Fruit fly (Drosophila melanogaster) whole organism, prepupa: Measurements from ENCODE around the gene CG33710.
A peak's percentile ranks its signal among the peaks of the same experiment; 100 is the strongest.

Experiments used
- Blimp-1 ChIP-seq: fragments of 200-800 bp; sonication (Bioruptor generic); optimal IDR thresholded peaks from 3 replicates; lab custom pipeline; 2017; ENCODE audit warnings: missing biosample characterization, missing genetic modification characterization, mild to moderate bottlenecking, moderate library complexity, missing genetic modification reagents
- CG10631 ChIP-seq: fragments of 200-800 bp; sonication (Bioruptor generic); optimal IDR thresholded peaks from 2 replicates; lab custom pipeline; 2016; ENCODE audit warnings: missing biosample characterization, missing genetic modification characterization
- CG11294 ChIP-seq: fragments of 200-800 bp; sonication (Bioruptor generic); IDR thresholded peaks from 2 replicates; pipeline ENCODE4 v1.3.6; 2022; ENCODE audit warnings: missing biosample characterization, missing genetic modification characterization
- CG11762 ChIP-seq: fragments of 200-800 bp; sonication (Bioruptor generic); optimal IDR thresholded peaks from 3 replicates; lab custom pipeline; 2016; ENCODE audit warnings: missing biosample characterization, missing genetic modification characterization; ENCODE audit not compliant: insufficient read depth
- CG11902 ChIP-seq: fragments of 200-800 bp; sonication (Bioruptor generic); optimal IDR thresholded peaks from 3 replicates; lab custom pipeline; 2016; ENCODE audit warnings: missing biosample characterization, missing genetic modification characterization
- CG16779 ChIP-seq: fragments of 200-800 bp; sonication (Bioruptor generic); optimal IDR thresholded peaks from 3 replicates; lab custom pipeline; 2017; ENCODE audit warnings: missing biosample characterization, mild to moderate bottlenecking, missing genetic modification characterization
- CG31627 ChIP-seq: fragments of 200-800 bp; sonication (Bioruptor generic); optimal IDR thresholded peaks from 3 replicates; lab custom pipeline; 2016; ENCODE audit warnings: missing biosample characterization, missing genetic modification characterization
- CG32006 ChIP-seq: fragments of 200-800 bp; sonication (Bioruptor generic); optimal IDR thresholded peaks from 3 replicates; lab custom pipeline; 2017; ENCODE audit warnings: missing biosample characterization, mild to moderate bottlenecking, missing genetic modification characterization
- CG34406 ChIP-seq: fragments of 200-800 bp; sonication (Bioruptor generic); optimal IDR thresholded peaks from 3 replicates; lab custom pipeline; 2016; ENCODE audit warnings: missing biosample characterization, missing genetic modification characterization
- CG3919 ChIP-seq: fragments of 200-800 bp; sonication (Bioruptor generic); optimal IDR thresholded peaks from 3 replicates; lab custom pipeline; 2016; ENCODE audit warnings: missing biosample characterization, missing genetic modification characterization
- CG4318 ChIP-seq: fragments of 200-800 bp; sonication (Bioruptor generic); optimal IDR thresholded peaks from 3 replicates; lab custom pipeline; 2017; ENCODE audit warnings: missing biosample characterization, mild to moderate bottlenecking, missing genetic modification characterization
- CG6792 ChIP-seq: fragments of 200-800 bp; sonication (Bioruptor generic); optimal IDR thresholded peaks from 3 replicates; lab custom pipeline; 2016; ENCODE audit warnings: missing biosample characterization, missing genetic modification characterization
- CG6854 ChIP-seq: fragments of 200-800 bp; sonication (Bioruptor generic); optimal IDR thresholded peaks from 2 replicates; lab custom pipeline; 2017; ENCODE audit warnings: missing biosample characterization, mild to moderate bottlenecking, missing genetic modification characterization
- CG7368 ChIP-seq: fragments of 200-800 bp; sonication (Bioruptor generic); optimal IDR thresholded peaks from 3 replicates; lab custom pipeline; 2016; ENCODE audit warnings: missing biosample characterization, missing genetic modification characterization
- CG8119 ChIP-seq: fragments of 200-800 bp; sonication (Bioruptor generic); IDR thresholded peaks from 3 replicates; pipeline ENCODE4 v1.3.6; 2022; ENCODE audit warnings: missing biosample characterization, missing genetic modification characterization
- CG8319 ChIP-seq: fragments of 200-800 bp; sonication (Bioruptor generic); optimal IDR thresholded peaks from 3 replicates; lab custom pipeline; 2016; ENCODE audit warnings: missing biosample characterization, missing genetic modification characterization
- CG8632 ChIP-seq: fragments of 200-800 bp; sonication (Bioruptor generic); optimal IDR thresholded peaks from 3 replicates; lab custom pipeline; 2016; ENCODE audit warnings: missing biosample characterization, missing genetic modification characterization
- Eip75B ChIP-seq: fragments of 200-800 bp; sonication (Bioruptor generic); optimal IDR thresholded peaks from 3 replicates; lab custom pipeline; 2016; ENCODE audit warnings: missing biosample characterization, missing genetic modification characterization
- Eip78C ChIP-seq: fragments of 200-800 bp; sonication (Bioruptor generic); peaks from one replicate; lab custom pipeline; 2016; ENCODE audit warnings: missing biosample characterization, missing genetic modification characterization
- Ets96B ChIP-seq: fragments of 200-800 bp; optimal IDR thresholded peaks from 2 replicates; lab custom pipeline; 2019; ENCODE audit warnings: missing biosample characterization, mild to moderate bottlenecking, missing genetic modification characterization, moderate library complexity
- Hr38 ChIP-seq: sonication (Bioruptor generic); optimal IDR thresholded peaks from 2 replicates; lab custom pipeline; 2016; ENCODE audit warnings: missing biosample characterization, missing genetic modification characterization
- Hr39 ChIP-seq: fragments of 200-800 bp; sonication (Bioruptor generic); optimal IDR thresholded peaks from 2 replicates; lab custom pipeline; 2016; ENCODE audit warnings: missing biosample characterization, missing genetic modification characterization
- Lpt ChIP-seq: fragments of 200-800 bp; sonication (Bioruptor generic); optimal IDR thresholded peaks from 3 replicates; lab custom pipeline; 2016; ENCODE audit warnings: missing biosample characterization, missing genetic modification characterization
- Met ChIP-seq: fragments of 200-800 bp; sonication (Bioruptor generic); optimal IDR thresholded peaks from 3 replicates; lab custom pipeline; 2016; ENCODE audit warnings: missing biosample characterization, missing genetic modification characterization
- OdsH ChIP-seq: fragments of 200-800 bp; sonication (Bioruptor generic); optimal IDR thresholded peaks from 3 replicates; lab custom pipeline; 2016; ENCODE audit warnings: missing biosample characterization, missing genetic modification characterization
- Sox14 ChIP-seq: fragments of 200-800 bp; sonication (Bioruptor generic); optimal IDR thresholded peaks from 3 replicates; lab custom pipeline; 2016; ENCODE audit warnings: missing biosample characterization, missing genetic modification characterization
- Sox15 ChIP-seq: fragments of 200-800 bp; sonication (Bioruptor generic); optimal IDR thresholded peaks from 3 replicates; lab custom pipeline; 2016; ENCODE audit warnings: missing biosample characterization, missing genetic modification characterization
- acj6 ChIP-seq: fragments of 200-800 bp; sonication (Bioruptor generic); optimal IDR thresholded peaks from 3 replicates; lab custom pipeline; 2016; ENCODE audit warnings: missing biosample characterization, missing genetic modification characterization
- cyc ChIP-seq: fragments of 200-800 bp; sonication (Bioruptor generic); optimal IDR thresholded peaks from 3 replicates; lab custom pipeline; 2016; ENCODE audit warnings: missing biosample characterization, missing genetic modification characterization
- dsx ChIP-seq: fragments of 200-800 bp; optimal IDR thresholded peaks from 3 replicates; lab custom pipeline; 2019; ENCODE audit warnings: missing biosample characterization, mild to moderate bottlenecking, missing genetic modification characterization, moderate library complexity; ENCODE audit not compliant: poor library complexity, severe bottlenecking
- eg ChIP-seq: fragments of 200-800 bp; sonication (Bioruptor generic); IDR thresholded peaks from 3 replicates; pipeline ENCODE4 v1.3.6; 2022; ENCODE audit warnings: missing biosample characterization, missing genetic modification characterization
- esn ChIP-seq: fragments of 200-800 bp; sonication (Bioruptor generic); optimal IDR thresholded peaks from 2 replicates; lab custom pipeline; 2016; ENCODE audit warnings: missing biosample characterization, mild to moderate bottlenecking, missing genetic modification characterization, moderate library complexity
- fd85E ChIP-seq: fragments of 200-800 bp; sonication (Bioruptor generic); optimal IDR thresholded peaks from 3 replicates; lab custom pipeline; 2016; ENCODE audit warnings: missing biosample characterization, missing genetic modification characterization
- fkh ChIP-seq: fragments of 200-800 bp; sonication (Bioruptor generic); optimal IDR thresholded peaks from 3 replicates; lab custom pipeline; 2017; ENCODE audit warnings: missing biosample characterization, mild to moderate bottlenecking, missing genetic modification characterization, moderate library complexity
- net ChIP-seq: fragments of 200-800 bp; sonication (Bioruptor generic); optimal IDR thresholded peaks from 3 replicates; lab custom pipeline; 2016; ENCODE audit warnings: missing biosample characterization, missing genetic modification characterization
- spab ChIP-seq: fragments of 200-800 bp; sonication (Bioruptor generic); optimal IDR thresholded peaks from 2 replicates; lab custom pipeline; 2017; ENCODE audit warnings: missing biosample characterization, mild to moderate bottlenecking, missing genetic modification characterization, missing genetic modification reagents
- ss ChIP-seq, 2 experiments: fragments of 200-800 bp; sonication (Bioruptor generic); optimal IDR thresholded peaks; 2 replicates in 1 of 2; 3 replicates in 1 of 2; lab custom pipeline; 2017 to 2018; ENCODE audit warnings: mild to moderate bottlenecking in 2 of 2, missing biosample characterization in 2 of 2, missing genetic modification characterization in 2 of 2, moderate library complexity in 1 of 2
- vri ChIP-seq: fragments of 200-800 bp; sonication (Bioruptor generic); optimal IDR thresholded peaks from 3 replicates; lab custom pipeline; 2016; ENCODE audit warnings: missing biosample characterization, mild to moderate bottlenecking, missing genetic modification characterization

CG33710 gene

DNA sequence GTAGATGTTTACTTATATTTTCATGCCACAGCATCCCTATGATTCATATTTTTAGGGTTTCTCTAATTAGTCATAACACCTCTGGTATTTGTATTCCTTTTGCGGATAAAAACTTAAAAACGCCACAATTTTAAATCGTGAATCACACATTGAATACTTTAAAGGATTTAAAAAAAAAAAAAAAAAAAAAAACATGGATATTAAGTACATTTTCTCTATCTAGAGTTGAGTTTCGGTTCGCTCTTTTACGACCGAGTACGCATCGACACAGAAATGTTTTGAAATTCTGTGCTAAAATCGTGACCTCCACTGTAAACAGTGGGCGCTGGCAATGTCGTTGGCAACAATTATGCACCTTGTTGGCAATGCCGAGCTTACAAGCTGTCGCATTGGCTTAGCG, 47.2 kb downstream of the CG33710 start (continued):
- TF ChIP-seq Blimp-1 (GFP tag; lab: Kevin White, UChicago) = no peak
- TF ChIP-seq CG4318 = no peak
- no peak for TF ChIP-seq Ets96B (tag; lab: Kevin White, UChicago)
- TF ChIP-seq Eip75B (GFP tag; lab: Kevin White, UChicago) = no peak
- TF ChIP-seq CG8632 = peak; percentile 34
- peak; percentile 68 for TF ChIP-seq net (GFP tag; lab: Kevin White, UChicago)
- TF ChIP-seq CG10631 (GFP tag; lab: Kevin White, UChicago) = peak; percentile 14
- no peak for TF ChIP-seq fd85E (GFP tag; lab: Kevin White, UChicago)
- peak; percentile 57 for TF ChIP-seq acj6 (GFP tag; lab: Kevin White, UChicago)
- no peak for TF ChIP-seq Hr38 (GFP tag; lab: Kevin White, UChicago)
- TF ChIP-seq CG6792 (GFP tag; lab: Kevin White, UChicago) = peak; percentile 17
- TF ChIP-seq eg = peak; percentile 61; the same call in 2 of the 3 replicates
- peak; percentile 59 for TF ChIP-seq Met
- peak; percentile 62 for TF ChIP-seq CG8119 (GFP tag; lab: Robert Waterston, UW)
- TF ChIP-seq CG6854 (GFP tag; lab: Kevin White, UChicago) = no peak
- TF ChIP-seq CG31627 = peak; percentile 53
- peak; percentile 53 for TF ChIP-seq Sox14 (GFP tag; lab: Kevin White, UChicago)
- no peak for TF ChIP-seq CG8319
- no peak for TF ChIP-seq CG11762 (GFP tag; lab: Kevin White, UChicago)
- peak; percentile 34 for TF ChIP-seq CG34406 (GFP tag; lab: Kevin White, UChicago)
- no peak for TF ChIP-seq spab (GFP tag; lab: Kevin White, UChicago)
- no peak for TF ChIP-seq vri (GFP tag; lab: Kevin White, UChicago)
- no peak for TF ChIP-seq CG7368 (GFP tag; lab: Kevin White, UChicago)
- TF ChIP-seq Hr39 (GFP tag; lab: Kevin White, UChicago) = peak; percentile 38
- TF ChIP-seq esn = peak; percentile 45
- peak; percentile 44 for TF ChIP-seq CG3919 (GFP tag; lab: Kevin White, UChicago)
- no peak for TF ChIP-seq cyc (GFP tag; lab: Kevin White, UChicago)
- 0 out of 2 replicates have a peak, but pooled peaks have one; percentile 32 for TF ChIP-seq CG11294 (GFP tag; lab: Robert Waterston, UW)

DNA sequence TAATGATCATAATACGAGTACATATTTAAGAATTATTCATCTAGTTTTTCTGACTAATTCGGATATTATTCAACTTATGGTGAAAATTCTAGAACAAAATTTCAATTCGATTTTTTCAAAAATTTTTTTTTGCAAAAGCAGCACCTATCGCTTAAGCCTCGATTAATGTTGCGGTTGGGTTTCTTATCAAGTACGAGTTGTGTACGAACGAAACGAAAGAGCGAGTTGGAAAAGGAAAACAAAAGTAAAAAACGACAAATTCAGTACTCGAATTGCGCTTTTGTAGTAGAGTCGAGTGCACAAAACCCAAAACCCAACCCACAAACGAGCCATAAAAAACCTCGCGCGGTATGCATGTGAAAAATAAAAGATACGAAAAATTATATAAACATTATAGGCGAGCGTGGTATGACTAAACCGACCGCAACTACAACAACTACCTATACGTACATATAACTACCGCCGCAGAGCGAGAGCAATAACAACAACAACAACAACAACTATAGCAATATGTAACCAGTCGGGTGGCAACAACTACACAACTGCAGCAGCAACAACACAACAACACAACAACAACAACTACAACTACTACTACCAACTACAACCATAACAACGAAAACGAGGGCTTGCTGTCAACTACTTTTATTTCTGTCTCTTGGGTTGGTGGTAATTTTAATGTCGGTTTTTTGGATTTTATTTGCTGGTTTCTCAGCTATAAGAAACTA, 48.0 kb downstream of the CG33710 start:
- TF ChIP-seq CG8632 = no peak
- TF ChIP-seq CG7368 (GFP tag; lab: Kevin White, UChicago) = no peak
- peak; percentile 1 for TF ChIP-seq CG16779 (tag; lab: Kevin White, UChicago)
- no peak for TF ChIP-seq CG32006
- no peak for TF ChIP-seq OdsH (GFP tag; lab: Kevin White, UChicago)
- peak; percentile 19 to 29 for TF ChIP-seq ss (GFP tag; optimal IDR thresholded peaks at IDR 0.05; lab: Kevin White, UChicago)
- TF ChIP-seq Sox15 (GFP tag; lab: Kevin White, UChicago) = no peak
- TF ChIP-seq fkh (GFP tag; lab: Kevin White, UChicago) = peak; percentile 20
- TF ChIP-seq Sox14 (GFP tag; lab: Kevin White, UChicago) = no peak
- TF ChIP-seq CG31627 = no peak
- no peak for TF ChIP-seq Eip75B (GFP tag; lab: Kevin White, UChicago)
- peak; percentile 2 for TF ChIP-seq dsx (GFP tag; lab: Kevin White, UChicago)
- TF ChIP-seq CG11902 (GFP tag; lab: Kevin White, UChicago) = no peak
- TF ChIP-seq Eip78C (GFP tag; lab: Kevin White, UChicago) = peak; percentile 14
- no peak for TF ChIP-seq Lpt (GFP tag; lab: Kevin White, UChicago)
- TF ChIP-seq CG8119 (GFP tag; lab: Robert Waterston, UW) = peak; percentile 45; the same call in 1 of the 3 replicates
- TF ChIP-seq vri (GFP tag; lab: Kevin White, UChicago) = no peak
